Fruit fly (Drosophila melanogaster) whole organism, embryonic: ENCODE measurements around the gene CG15927.

Experiments used
- Ada2b ChIP-seq: fragments of 200-800 bp; sonication (Bioruptor generic); IDR thresholded peaks from 2 replicates; pipeline ENCODE4 v1.3.6; 2022; ENCODE audit warnings: missing biosample characterization, missing genetic modification characterization
- Awh ChIP-seq: fragments of 200-800 bp; sonication (Bioruptor generic); IDR thresholded peaks from 2 replicates; pipeline ENCODE4, ENCODE4 v1.3.6; 2022; ENCODE audit warnings: missing biosample characterization, missing genetic modification characterization
- Blimp-1 ChIP-seq: fragments of 200-800 bp; sonication (Bioruptor generic); optimal IDR thresholded peaks from 3 replicates; lab custom pipeline; 2018; ENCODE audit warnings: missing biosample characterization, missing genetic modification characterization, mild to moderate bottlenecking, moderate library complexity, missing genetic modification reagents
- Bteb2 ChIP-seq: fragments of 200-800 bp; sonication (Bioruptor generic); optimal IDR thresholded peaks from 2 replicates; lab custom pipeline; 2016; ENCODE audit warnings: missing biosample characterization, missing genetic modification characterization
- CG1024 ChIP-seq: fragments of 200-800 bp; sonication (Bioruptor generic); IDR thresholded peaks from 2 replicates; pipeline ENCODE4 v1.3.6; 2022; ENCODE audit warnings: missing biosample characterization, missing genetic modification characterization
- CG10267 ChIP-seq: fragments of 200-800 bp; sonication (Bioruptor generic); optimal IDR thresholded peaks from 2 replicates; lab custom pipeline; 2018; ENCODE audit warnings: missing biosample characterization, mild to moderate bottlenecking, missing genetic modification characterization, moderate library complexity
- CG10321 ChIP-seq: fragments of 200-800 bp; sonication (Bioruptor generic); IDR thresholded peaks from 2 replicates; pipeline ENCODE4 v1.3.6; 2022; ENCODE audit warnings: missing biosample characterization, missing genetic modification characterization
- CG10462 ChIP-seq: fragments of 200-800 bp; sonication (Bioruptor generic); optimal IDR thresholded peaks from 2 replicates; lab custom pipeline; 2016; ENCODE audit warnings: missing biosample characterization, missing genetic modification characterization
- CG11696 ChIP-seq: fragments of 200-800 bp; sonication (Bioruptor generic); IDR thresholded peaks from 2 replicates; pipeline ENCODE4 v1.3.6; 2022; ENCODE audit warnings: missing biosample characterization, missing genetic modification characterization
- CG12219 ChIP-seq: fragments of 200-800 bp; sonication (Bioruptor generic); optimal IDR thresholded peaks from 3 replicates; lab custom pipeline; 2018; ENCODE audit warnings: missing biosample characterization, mild to moderate bottlenecking, missing genetic modification characterization
- CG13123 ChIP-seq: fragments of 200-800 bp; sonication (Bioruptor generic); optimal IDR thresholded peaks from 2 replicates; lab custom pipeline; 2016; ENCODE audit warnings: missing biosample characterization, missing genetic modification characterization
- CG13894 ChIP-seq: fragments of 200-800 bp; sonication (Bioruptor generic); optimal IDR thresholded peaks from 3 replicates; lab custom pipeline; 2018; ENCODE audit warnings: missing biosample characterization, mild to moderate bottlenecking, missing genetic modification characterization, moderate library complexity
- CG1529 ChIP-seq: fragments of 200-800 bp; sonication (Bioruptor generic); optimal IDR thresholded peaks from 3 replicates; lab custom pipeline; 2018; ENCODE audit warnings: missing biosample characterization, missing genetic modification characterization
- CG15601 ChIP-seq: fragments of 200-800 bp; sonication (Bioruptor generic); optimal IDR thresholded peaks from 3 replicates; lab custom pipeline; 2019; ENCODE audit warnings: missing biosample characterization, mild to moderate bottlenecking, missing genetic modification characterization, moderate library complexity
- CG16779 ChIP-seq: fragments of 200-800 bp; sonication (Bioruptor generic); IDR thresholded peaks from 2 replicates; pipeline ENCODE4 v1.3.6; 2022; ENCODE audit warnings: missing biosample characterization, missing genetic modification characterization
- CG17568 ChIP-seq: fragments of 200-800 bp; sonication (Bioruptor generic); optimal IDR thresholded peaks from 2 replicates; lab custom pipeline; 2018; ENCODE audit warnings: missing biosample characterization, mild to moderate bottlenecking, missing genetic modification characterization, moderate library complexity
- CG1792 ChIP-seq: fragments of 200-800 bp; sonication (Bioruptor generic); optimal IDR thresholded peaks from 2 replicates; lab custom pipeline; 2016; ENCODE audit warnings: missing biosample characterization, missing genetic modification characterization
- CG1832 ChIP-seq: fragments of 200-800 bp; sonication (Bioruptor generic); optimal IDR thresholded peaks from 2 replicates; lab custom pipeline; 2017; ENCODE audit warnings: missing biosample characterization, mild to moderate bottlenecking, missing genetic modification characterization, inconsistent platforms
- CG31388 ChIP-seq: fragments of 200-800 bp; sonication (Bioruptor generic); optimal IDR thresholded peaks from 2 replicates; lab custom pipeline; 2016; ENCODE audit warnings: missing biosample characterization, missing genetic modification characterization
- CG3726 ChIP-seq: fragments of 200-800 bp; sonication (Bioruptor generic); IDR thresholded peaks from 3 replicates; pipeline ENCODE4, ENCODE4 v1.3.6; 2022; ENCODE audit warnings: missing biosample characterization, missing genetic modification characterization
- CG42726 ChIP-seq: fragments of 200-800 bp; sonication (Bioruptor generic); IDR thresholded peaks from 2 replicates; pipeline ENCODE4 v1.3.6; 2022; ENCODE audit warnings: missing biosample characterization, missing genetic modification characterization; ENCODE audit not compliant: partially characterized antibody
- CG4282 ChIP-seq: fragments of 200-800 bp; sonication (Bioruptor generic); optimal IDR thresholded peaks from 2 replicates; lab custom pipeline; 2016; ENCODE audit warnings: missing biosample characterization, missing genetic modification characterization
- CG43689 ChIP-seq: fragments of 200-800 bp; sonication (Bioruptor generic); IDR thresholded peaks from 2 replicates; pipeline ENCODE4 v1.3.6; 2022; ENCODE audit warnings: missing biosample characterization, missing genetic modification characterization
- CG4617 ChIP-seq: fragments of 200-800 bp; sonication (Bioruptor generic); optimal IDR thresholded peaks from 3 replicates; lab custom pipeline; 2016; ENCODE audit warnings: missing biosample characterization, missing genetic modification characterization, borderline replicate concordance
- CG8290 ChIP-seq, 3 experiments: fragments of 200-800 bp; sonication (Bioruptor generic); optimal IDR thresholded peaks; 2 replicates each; lab custom pipeline; 2016 to 2019; ENCODE audit warnings: missing biosample characterization in 3 of 3, missing genetic modification characterization in 3 of 3, mild to moderate bottlenecking in 2 of 3, moderate library complexity in 1 of 3
- CG9609 ChIP-seq: fragments of 200-800 bp; sonication (Bioruptor generic); optimal IDR thresholded peaks from 3 replicates; lab custom pipeline; 2016; ENCODE audit warnings: missing biosample characterization, missing genetic modification characterization
- CG9817 ChIP-seq: fragments of 200-800 bp; sonication (Bioruptor generic); optimal IDR thresholded peaks from 2 replicates; lab custom pipeline; 2018; ENCODE audit warnings: missing biosample characterization, mild to moderate bottlenecking, missing genetic modification characterization, moderate library complexity
- Chrac-16 ChIP-seq: fragments of 200-800 bp; sonication (Bioruptor generic); optimal IDR thresholded peaks from 3 replicates; lab custom pipeline; 2016; ENCODE audit warnings: missing biosample characterization, missing genetic modification characterization
- Dad ChIP-seq: fragments of 200-800 bp; sonication (Bioruptor generic); optimal IDR thresholded peaks from 3 replicates; lab custom pipeline; 2016; ENCODE audit warnings: missing biosample characterization, missing genetic modification characterization
- Dfd ChIP-seq, 2 experiments: fragments of >200 bp; optimal IDR thresholded peaks; 2 replicates each; lab custom pipeline; 2017; ENCODE audit warnings: missing biosample characterization in 2 of 2, missing genetic modification characterization in 2 of 2
- ERR ChIP-seq: fragments of 200-800 bp; sonication (Bioruptor generic); optimal IDR thresholded peaks from 2 replicates; lab custom pipeline; 2016; ENCODE audit warnings: missing biosample characterization, missing genetic modification characterization
- Ets97D ChIP-seq: fragments of 200-800 bp; sonication (Bioruptor generic); optimal IDR thresholded peaks from 3 replicates; lab custom pipeline; 2016; ENCODE audit warnings: missing biosample characterization, missing genetic modification characterization
- HmgD ChIP-seq: fragments of 200-800 bp; sonication (Bioruptor generic); optimal IDR thresholded peaks from 3 replicates; lab custom pipeline; 2016; ENCODE audit warnings: missing biosample characterization, missing genetic modification characterization
- Oli ChIP-seq: fragments of 200-800 bp; sonication (Bioruptor generic); optimal IDR thresholded peaks from 2 replicates; lab custom pipeline; 2018; ENCODE audit warnings: missing biosample characterization, mild to moderate bottlenecking, missing genetic modification characterization, moderate library complexity
- Six4 ChIP-seq: fragments of 200-800 bp; sonication (Bioruptor generic); optimal IDR thresholded peaks from 2 replicates; lab custom pipeline; 2016; ENCODE audit warnings: missing biosample characterization, missing genetic modification characterization
- Trl ChIP-seq, 3 experiments: fragments of >200 bp in 2 of 3; fragments of 200-800 bp in 1 of 3; sonication (Bioruptor generic) in 1 of 3; optimal IDR thresholded peaks; 2 replicates in 1 of 3; 3 replicates in 2 of 3; lab custom pipeline; 2016 to 2017; ENCODE audit warnings: missing biosample characterization in 1 of 3, missing genetic modification characterization in 1 of 3
- ara ChIP-seq: fragments of 200-800 bp; sonication (Bioruptor generic); IDR thresholded peaks from 2 replicates; pipeline ENCODE4 v1.3.6; 2022; ENCODE audit warnings: missing biosample characterization, missing genetic modification characterization
- br ChIP-seq: fragments of >200 bp; optimal IDR thresholded peaks from 2 replicates; lab custom pipeline; 2017
- crol ChIP-seq: fragments of 200-800 bp; sonication (Bioruptor generic); IDR thresholded peaks from 2 replicates; pipeline ENCODE4 v1.3.6; 2022; ENCODE audit warnings: missing biosample characterization, missing genetic modification characterization
- fd96Cb ChIP-seq: fragments of 200-800 bp; sonication (Bioruptor generic); optimal IDR thresholded peaks from 2 replicates; lab custom pipeline; 2018; ENCODE audit warnings: missing biosample characterization, mild to moderate bottlenecking, missing genetic modification characterization, moderate library complexity
- grn ChIP-seq: fragments of 200-800 bp; sonication (Bioruptor generic); optimal IDR thresholded peaks from 3 replicates; lab custom pipeline; 2017; ENCODE audit warnings: missing biosample characterization, missing genetic modification characterization
- jing ChIP-seq: fragments of 200-800 bp; sonication (Bioruptor generic); optimal IDR thresholded peaks from 2 replicates; lab custom pipeline; 2018; ENCODE audit warnings: missing biosample characterization, mild to moderate bottlenecking, missing genetic modification characterization
- p53 ChIP-seq: fragments of 200-800 bp; sonication (Bioruptor generic); optimal IDR thresholded peaks from 2 replicates; lab custom pipeline; 2016; ENCODE audit warnings: missing biosample characterization, missing genetic modification characterization
- ranshi ChIP-seq: fragments of 200-800 bp; sonication (Bioruptor generic); IDR thresholded peaks from 2 replicates; pipeline ENCODE4 v1.3.6; 2022; ENCODE audit warnings: missing biosample characterization, missing genetic modification characterization
- salm ChIP-seq: fragments of 200-800 bp; sonication (Bioruptor generic); optimal IDR thresholded peaks from 2 replicates; lab custom pipeline; 2018; ENCODE audit warnings: missing biosample characterization, mild to moderate bottlenecking, missing genetic modification characterization
- ssp ChIP-seq: fragments of 200-800 bp; sonication (Bioruptor generic); IDR thresholded peaks from 2 replicates; pipeline ENCODE4 v1.3.6; 2022; ENCODE audit warnings: missing biosample characterization, missing genetic modification characterization
- tap ChIP-seq: fragments of 200-800 bp; optimal IDR thresholded peaks from 3 replicates; lab custom pipeline; 2019; ENCODE audit warnings: missing biosample characterization, mild to moderate bottlenecking, missing genetic modification characterization, moderate library complexity
- ttk ChIP-seq: fragments of 200-800 bp; sonication (Bioruptor generic); IDR thresholded peaks from 2 replicates; pipeline ENCODE4 v2.1.2; 2022; ENCODE audit warnings: missing biosample characterization, missing genetic modification characterization
- unc-4 ChIP-seq: fragments of 200-800 bp; sonication (Bioruptor generic); IDR thresholded peaks from 2 replicates; pipeline ENCODE4 v1.3.6; 2022; ENCODE audit warnings: missing biosample characterization, missing genetic modification characterization; ENCODE audit not compliant: partially characterized antibody
- zfh1 ChIP-seq: fragments of 200-800 bp; sonication (Bioruptor generic); IDR thresholded peaks from 3 replicates; pipeline ENCODE4 v1.3.6; 2022; ENCODE audit warnings: missing biosample characterization, missing genetic modification characterization
- zfh2 ChIP-seq: fragments of 200-800 bp; sonication (Bioruptor generic); optimal IDR thresholded peaks from 2 replicates; lab custom pipeline; 2016; ENCODE audit warnings: missing biosample characterization, missing genetic modification characterization

The CG15927 gene

DNA sequence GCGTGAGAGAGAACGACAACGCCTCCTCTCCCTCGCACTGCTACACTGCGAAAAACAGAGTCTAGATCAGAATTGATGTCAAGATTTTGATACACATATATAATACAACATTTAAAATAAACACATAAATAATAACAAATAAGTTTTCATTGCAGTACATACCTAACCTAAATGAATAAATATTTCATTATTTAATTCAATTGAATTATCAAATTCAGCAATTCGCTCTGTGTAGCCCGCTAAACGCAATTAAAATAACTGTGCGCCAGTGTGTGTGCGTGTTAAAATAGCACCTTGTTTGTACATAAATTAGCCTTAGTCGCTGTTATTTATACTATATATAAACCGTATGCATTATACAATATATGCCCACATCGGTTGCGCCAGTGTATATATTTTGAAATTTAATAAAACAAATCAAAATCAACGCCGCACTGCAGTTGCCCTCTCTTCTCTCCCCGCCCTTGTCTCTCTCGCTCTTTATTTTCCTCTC, 17.8 kb downstream of the CG15927 start (continued):
- TF ChIP-seq Six4 (peak; percentile 83), CG4617 (GFP tag; lab: Kevin White, UChicago) (peak; percentile 50), crol (peak; percentile 61), Dad (GFP tag; lab: Kevin White, UChicago) (peak; percentile 57), Oli (tag; lab: Kevin White, UChicago) (peak; percentile 94), CG42726 (no peak), CG15601 (tag; lab: Kevin White, UChicago) (peak; percentile 89), CG1024 (GFP tag; lab: Robert Waterston, UW) (peak; percentile 84), grn (peak; percentile 12), ranshi (GFP tag; lab: Robert Waterston, UW) (peak; percentile 96), CG43689 (GFP tag; lab: Robert Waterston, UW) (peak; percentile 91), Ada2b (GFP tag; lab: Robert Waterston, UW) (peak; percentile 96), CG13123 (peak; percentile 81), ara (GFP tag; lab: Robert Waterston, UW) (peak; percentile 86), salm (peak; percentile 85), CG10321 (GFP tag; lab: Robert Waterston, UW) (peak; percentile 80), p53 (GFP tag; lab: Kevin White, UChicago) (no peak), fd96Cb (tag; lab: Kevin White, UChicago) (peak; percentile 92), CG1529 (GFP tag; lab: Kevin White, UChicago) (peak; percentile 84), Awh (GFP tag; lab: Robert Waterston, UW) (peak; percentile 93), Blimp-1 (GFP tag; lab: Kevin White, UChicago) (peak; percentile 87), CG10462 (GFP tag; lab: Kevin White, UChicago) (peak; percentile 70), Dfd (GFP tag; optimal IDR thresholded peaks at IDR 0.05; lab: Kevin White, UChicago) (no peak), Bteb2 (peak; percentile 78), CG13894 (peak; percentile 95), CG17568 (peak; percentile 81), CG4282 (no peak), Trl (optimal IDR thresholded peaks at IDR 0.05; lab: Kevin White, UChicago) (peak; percentile 45 to 53), Trl (GFP tag; optimal IDR thresholded peaks at IDR 0.05; lab: Kevin White, UChicago) (peak; percentile 29), CG10267 (tag; lab: Kevin White, UChicago) (peak; percentile 86), CG1792 (GFP tag; lab: Kevin White, UChicago) (peak; percentile 12), HmgD (GFP tag; lab: Kevin White, UChicago) (no peak), CG1832 (GFP tag; lab: Kevin White, UChicago) (no peak), CG16779 (GFP tag; lab: Robert Waterston, UW) (peak; percentile 90), CG9817 (tag; lab: Kevin White, UChicago) (peak; percentile 93), CG31388 (peak; percentile 72), zfh1 (GFP tag; lab: Robert Waterston, UW) (peak; percentile 94), ERR (GFP tag; lab: Kevin White, UChicago) (no peak), jing (GFP tag; lab: Kevin White, UChicago) (peak; percentile 81), unc-4 (GFP tag; lab: Robert Waterston, UW) (no peak), Chrac-16 (GFP tag; lab: Kevin White, UChicago) (peak; percentile 91), CG3726 (GFP tag; lab: Robert Waterston, UW) (peak; percentile 88), CG8290 (GFP tag; optimal IDR thresholded peaks at IDR 0.05; lab: Kevin White, UChicago) (peak; percentile 76), CG8290 (tag; optimal IDR thresholded peaks at IDR 0.05; lab: Kevin White, UChicago) (peak; percentile 11 to 90), ttk (peak; percentile 94), zfh2 (peak; percentile 70), ssp (peak; percentile 85), CG9609 (GFP tag; lab: Kevin White, UChicago) (peak; percentile 29), tap (tag; lab: Kevin White, UChicago) (peak; percentile 94), br (lab: Kevin White, UChicago) (no peak), Ets97D (GFP tag; lab: Kevin White, UChicago) (peak; percentile 40), CG11696 (peak; percentile 85), CG12219 (GFP tag; lab: Kevin White, UChicago) (peak; percentile 90)
